Worm (Caenorhabditis elegans): ENCODE data around the gene Y50D4C.6.

The Y50D4C.6 gene

DNA sequence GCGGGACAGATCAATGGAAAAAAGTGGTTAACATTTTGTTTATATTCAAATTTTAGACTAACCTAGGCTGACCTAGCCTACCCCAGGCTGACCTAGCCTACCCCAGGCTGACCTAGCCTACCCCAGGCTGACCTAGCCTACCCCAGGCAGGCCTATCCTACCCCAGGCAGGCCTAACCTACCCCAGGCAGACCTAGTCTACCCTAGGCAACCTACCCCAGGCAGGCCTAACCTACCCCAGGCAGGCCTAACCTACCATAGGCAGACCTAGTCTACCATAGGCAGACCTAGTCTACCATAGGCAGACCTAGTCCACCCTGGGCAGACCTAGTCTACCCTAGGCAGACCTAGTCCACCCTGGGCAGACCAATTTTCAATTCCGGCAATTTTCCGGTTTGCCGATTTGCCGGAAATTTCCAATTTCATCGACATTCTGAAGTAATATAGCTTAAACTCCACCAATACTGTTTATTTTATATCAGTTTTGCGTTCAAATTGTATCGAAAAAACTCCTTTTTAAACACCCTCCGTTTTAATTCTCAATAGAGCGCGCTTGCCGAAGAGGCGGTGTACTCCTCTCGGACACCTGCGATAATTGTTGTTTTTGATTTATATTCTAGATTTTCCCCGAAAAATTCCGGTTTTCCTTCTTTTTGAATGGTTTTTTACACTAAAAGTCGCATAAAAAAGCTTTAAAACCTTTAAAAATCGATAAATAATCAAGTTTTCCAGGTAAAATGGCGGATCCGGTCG is 45.3 kb downstream of the Y50D4C.6 start, which contains the start of gene trm-2A (continued):
- TF ChIP-seq mef-2 (tag; optimal IDR thresholded peaks at IDR 0.05) (no peak), nhr-12 (tag; optimal IDR thresholded peaks at IDR 0.05) (no peak), lin-14 (GFP tag; optimal IDR thresholded peaks at IDR 0.05) (peak; percentile 94), nhr-84 (tag; optimal IDR thresholded peaks at IDR 0.05) (no peak), irx-1 (tag; optimal IDR thresholded peaks at IDR 0.05) (peak; percentile 70), dpl-1 (GFP tag; optimal IDR thresholded peaks at IDR 0.05) (peak; percentile 89 to 98 (median 98)), egl-13 (tag; optimal IDR thresholded peaks at IDR 0.05) (peak; percentile 38), skn-1 (tag; optimal IDR thresholded peaks at IDR 0.05) (peak; percentile 86), hlh-17 (GFP tag; optimal IDR thresholded peaks at IDR 0.05; ENCODE audit: borderline replicate concordance) (no peak), tbx-2 (tag; optimal IDR thresholded peaks at IDR 0.05) (peak; percentile 83), nhr-28 (tag; optimal IDR thresholded peaks at IDR 0.05) (no peak), elt-2 (tag; optimal IDR thresholded peaks at IDR 0.05) (peak; percentile 27), tlp-1 (tag; optimal IDR thresholded peaks at IDR 0.05) (no peak), unc-98 (GFP tag; IDR thresholded peaks at IDR 0.05) (no peak), lin-39 (tag; optimal IDR thresholded peaks at IDR 0.05) (peak; percentile 53), efl-3 (GFP tag; optimal IDR thresholded peaks at IDR 0.05) (no peak), lsy-2 (tag; optimal IDR thresholded peaks at IDR 0.05) (peak; percentile 83 to 88), nhr-19 (GFP tag; conservative IDR thresholded peaks at IDR 0.05) (peak; percentile 85), jun-1 (tag; optimal IDR thresholded peaks at IDR 0.05) (peak; percentile 65), ceh-63 (GFP tag; optimal IDR thresholded peaks at IDR 0.05) (peak; percentile 9), fkh-4 (tag; optimal IDR thresholded peaks at IDR 0.05; ENCODE audit: borderline replicate concordance) (peak; percentile 25), F16B12.6 (tag; optimal IDR thresholded peaks at IDR 0.05) (peak; percentile 50), ets-5 (GFP tag; IDR thresholded peaks at IDR 0.05) (no peak), nhr-77 (tag; optimal IDR thresholded peaks at IDR 0.05) (peak; percentile 68), lin-15B (tag; optimal IDR thresholded peaks at IDR 0.05) (peak; percentile 75), ztf-11 (tag; optimal IDR thresholded peaks at IDR 0.05) (peak in 1 of 2 experiments; percentile 75), zip-4 (GFP tag; optimal IDR thresholded peaks at IDR 0.05) (peak; percentile 19), nhr-20 (tag; optimal IDR thresholded peaks at IDR 0.05) (peak; percentile 91), snu-23 (GFP tag; optimal IDR thresholded peaks at IDR 0.05) (peak; percentile 92), mab-9 (GFP tag; IDR thresholded peaks at IDR 0.05) (peak; percentile 51; the same call in 1 of the 2 replicates), C04F5.9 (tag; optimal IDR thresholded peaks at IDR 0.05) (no peak), nhr-47 (tag; optimal IDR thresholded peaks at IDR 0.05) (peak; percentile 89), aly-2 (tag; optimal IDR thresholded peaks at IDR 0.05) (peak; percentile 78), Y116A8C.19 (tag; optimal IDR thresholded peaks at IDR 0.05; ENCODE audit: borderline replicate concordance) (no peak), unc-62 (GFP tag; optimal IDR thresholded peaks at IDR 0.05) (no peak), lin-13 (GFP tag; optimal IDR thresholded peaks at IDR 0.05) (peak; percentile 64), dsc-1 (tag; optimal IDR thresholded peaks at IDR 0.05) (peak; percentile 79), fkh-8 (tag; optimal IDR thresholded peaks at IDR 0.05) (peak; percentile 76), blmp-1 (tag; optimal IDR thresholded peaks at IDR 0.05) (peak; percentile 75), lir-3 (tag; optimal IDR thresholded peaks at IDR 0.05; ENCODE audit: poor library complexity) (no peak), rnt-1 (tag; optimal IDR thresholded peaks at IDR 0.05) (peak; percentile 94), zag-1 (tag; optimal IDR thresholded peaks at IDR 0.05) (no peak), unc-30 (tag; optimal IDR thresholded peaks at IDR 0.05) (peak; percentile 11), fkh-10 (GFP tag; optimal IDR thresholded peaks at IDR 0.05) (no peak), nhr-90 (tag; optimal IDR thresholded peaks at IDR 0.05; ENCODE audit: poor library complexity) (peak; percentile 85), nhr-76 (tag; optimal IDR thresholded peaks at IDR 0.05) (no peak), C34B4.2 (tag; optimal IDR thresholded peaks at IDR 0.05) (no peak), xbp-1 (tag; optimal IDR thresholded peaks at IDR 0.05) (peak; percentile 82), grh-1 (GFP tag; IDR thresholded peaks at IDR 0.05) (peak; percentile 81), fos-1 (tag; optimal IDR thresholded peaks at IDR 0.05) (peak; percentile 57), ama-1 (optimal IDR thresholded peaks at IDR 0.05) (peak; percentile 14)
